Worm (Caenorhabditis elegans) whole organism, L2 larva: ENCODE data around the gene cdt-2.

Experiments used
- ama-1 ChIP-seq: fragments of 150-350 bp; optimal IDR thresholded peaks from 2 replicates; lab custom pipeline; 2018; ENCODE audit warnings: inconsistent platforms
- lin-39 ChIP-seq: fragments of 150-350 bp; optimal IDR thresholded peaks from 2 replicates; lab custom pipeline; 2014; ENCODE audit warnings: missing biosample characterization, missing genetic modification reagents, missing genetic modification characterization
- lsy-2 ChIP-seq, 2 experiments: fragments of 150-350 bp in 1 of 2; sonication (generic microtip) in 1 of 2; optimal IDR thresholded peaks; 2 replicates each; lab custom pipeline; 2014 to 2017; ENCODE audit warnings: missing biosample characterization in 2 of 2, missing genetic modification characterization in 2 of 2
- skn-1 ChIP-seq: sonication (generic microtip); optimal IDR thresholded peaks from 2 replicates; lab custom pipeline; 2017; ENCODE audit warnings: missing biosample characterization, missing genetic modification characterization
- unc-62 ChIP-seq: fragments of 150-350 bp; optimal IDR thresholded peaks from 2 replicates; lab custom pipeline; 2014; ENCODE audit warnings: missing biosample characterization, missing genetic modification reagents, missing genetic modification characterization

DNA sequence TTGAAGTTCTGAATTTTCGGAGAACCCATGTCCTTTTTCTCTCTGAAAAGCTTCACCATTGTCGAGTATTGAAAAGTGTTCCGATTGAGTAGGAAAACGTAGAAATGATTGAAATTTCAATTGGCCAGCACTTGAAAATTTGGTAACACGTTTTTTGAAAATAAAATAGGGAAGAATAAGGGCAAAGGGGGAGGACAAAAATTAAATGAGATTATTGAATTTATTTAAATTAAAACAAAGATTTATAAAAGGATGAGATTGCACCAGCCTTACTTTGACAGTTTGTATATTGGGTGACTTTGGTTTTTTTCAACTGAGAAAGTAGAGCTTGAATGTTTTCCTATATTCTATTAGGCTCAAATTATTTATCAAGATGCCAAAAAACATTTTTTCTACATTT, 23.2 kb upstream of the cdt-2 start, which contains the start of gene obr-2:
- TF ChIP-seq ama-1 (lab: Kevin White, UChicago), result no peak
- no peak for TF ChIP-seq lsy-2 (tag; optimal IDR thresholded peaks at IDR 0.05; lab: Kevin White, UChicago)
- TF ChIP-seq skn-1 (tag; lab: Kevin White, UChicago), result no peak
- TF ChIP-seq lin-39 (tag; lab: Kevin White, UChicago), result no peak
- TF ChIP-seq unc-62 (GFP tag; lab: Kevin White, UChicago), result no peak
